Fruit fly (Drosophila melanogaster) whole organism, prepupa: Measurements from ENCODE around the gene CG31650.

Experiments
- CG10631 ChIP-seq: fragments of 200-800 bp; sonication (Bioruptor generic); optimal IDR thresholded peaks from 2 replicates; lab custom pipeline; 2016; ENCODE audit warnings: missing biosample characterization, missing genetic modification characterization
- CG10669 ChIP-seq: fragments of 200-800 bp; sonication (Bioruptor generic); optimal IDR thresholded peaks from 3 replicates; lab custom pipeline; 2018; ENCODE audit warnings: missing biosample characterization, mild to moderate bottlenecking, missing genetic modification characterization, moderate library complexity
- CG11294 ChIP-seq: fragments of 200-800 bp; sonication (Bioruptor generic); IDR thresholded peaks from 2 replicates; pipeline ENCODE4 v1.3.6; 2022; ENCODE audit warnings: missing biosample characterization, missing genetic modification characterization
- CG15336 ChIP-seq: fragments of 200-800 bp; sonication (Bioruptor generic); IDR thresholded peaks from 2 replicates; pipeline ENCODE4 v1.3.6; 2022; ENCODE audit warnings: missing biosample characterization, missing genetic modification characterization
- CG1621 ChIP-seq: fragments of 200-800 bp; sonication (Bioruptor generic); optimal IDR thresholded peaks from 3 replicates; lab custom pipeline; 2018; ENCODE audit warnings: missing biosample characterization, mild to moderate bottlenecking, missing genetic modification characterization
- CG16779 ChIP-seq: fragments of 200-800 bp; sonication (Bioruptor generic); optimal IDR thresholded peaks from 3 replicates; lab custom pipeline; 2017; ENCODE audit warnings: missing biosample characterization, mild to moderate bottlenecking, missing genetic modification characterization
- CG3032 ChIP-seq: fragments of 200-800 bp; optimal IDR thresholded peaks from 2 replicates; lab custom pipeline; 2019; ENCODE audit warnings: missing biosample characterization, mild to moderate bottlenecking, missing genetic modification characterization, moderate library complexity
- CG31627 ChIP-seq: fragments of 200-800 bp; sonication (Bioruptor generic); optimal IDR thresholded peaks from 3 replicates; lab custom pipeline; 2016; ENCODE audit warnings: missing biosample characterization, missing genetic modification characterization
- CG32006 ChIP-seq: fragments of 200-800 bp; sonication (Bioruptor generic); optimal IDR thresholded peaks from 3 replicates; lab custom pipeline; 2017; ENCODE audit warnings: missing biosample characterization, mild to moderate bottlenecking, missing genetic modification characterization
- CG3919 ChIP-seq: fragments of 200-800 bp; sonication (Bioruptor generic); optimal IDR thresholded peaks from 3 replicates; lab custom pipeline; 2016; ENCODE audit warnings: missing biosample characterization, missing genetic modification characterization
- CG6163 ChIP-seq: fragments of 200-800 bp; sonication (Bioruptor generic); IDR thresholded peaks from 3 replicates; pipeline ENCODE4 v1.3.6; 2022; ENCODE audit warnings: missing biosample characterization, missing genetic modification characterization
- CG6276 ChIP-seq: fragments of 200-800 bp; sonication (Bioruptor generic); optimal IDR thresholded peaks from 2 replicates; lab custom pipeline; 2017; ENCODE audit warnings: missing biosample characterization, mild to moderate bottlenecking, missing genetic modification characterization
- CG6808 ChIP-seq: fragments of 200-800 bp; sonication (Bioruptor generic); optimal IDR thresholded peaks from 3 replicates; lab custom pipeline; 2017; ENCODE audit warnings: missing biosample characterization, missing genetic modification characterization, mild to moderate bottlenecking, moderate library complexity, missing genetic modification reagents
- CG8319 ChIP-seq: fragments of 200-800 bp; sonication (Bioruptor generic); optimal IDR thresholded peaks from 3 replicates; lab custom pipeline; 2016; ENCODE audit warnings: missing biosample characterization, missing genetic modification characterization
- CG9139 ChIP-seq: fragments of 200-800 bp; sonication (Bioruptor generic); optimal IDR thresholded peaks from 3 replicates; lab custom pipeline; 2017; ENCODE audit warnings: missing biosample characterization, mild to moderate bottlenecking, missing genetic modification characterization
- Eip78C ChIP-seq: fragments of 200-800 bp; sonication (Bioruptor generic); peaks from one replicate; lab custom pipeline; 2016; ENCODE audit warnings: missing biosample characterization, missing genetic modification characterization
- Eip93F ChIP-seq: fragments of 200-800 bp; sonication (Bioruptor generic); optimal IDR thresholded peaks from 2 replicates; lab custom pipeline; 2016; ENCODE audit warnings: missing biosample characterization, mild to moderate bottlenecking, missing genetic modification characterization
- Ets21C ChIP-seq: fragments of 200-800 bp; sonication (Bioruptor generic); optimal IDR thresholded peaks from 3 replicates; lab custom pipeline; 2016; ENCODE audit warnings: missing biosample characterization, missing genetic modification characterization
- Ets96B ChIP-seq: fragments of 200-800 bp; optimal IDR thresholded peaks from 2 replicates; lab custom pipeline; 2019; ENCODE audit warnings: missing biosample characterization, mild to moderate bottlenecking, missing genetic modification characterization, moderate library complexity
- Gug ChIP-seq: fragments of 200-800 bp; sonication (Bioruptor generic); IDR thresholded peaks from 2 replicates; pipeline ENCODE4 v1.3.6; 2022; ENCODE audit warnings: missing biosample characterization, missing genetic modification characterization
- Hr38 ChIP-seq: sonication (Bioruptor generic); optimal IDR thresholded peaks from 2 replicates; lab custom pipeline; 2016; ENCODE audit warnings: missing biosample characterization, missing genetic modification characterization
- Hr4 ChIP-seq: fragments of 200-800 bp; sonication (Bioruptor generic); optimal IDR thresholded peaks from 3 replicates; lab custom pipeline; 2016; ENCODE audit warnings: missing biosample characterization, missing genetic modification characterization
- Lpt ChIP-seq: fragments of 200-800 bp; sonication (Bioruptor generic); optimal IDR thresholded peaks from 3 replicates; lab custom pipeline; 2016; ENCODE audit warnings: missing biosample characterization, missing genetic modification characterization
- OdsH ChIP-seq: fragments of 200-800 bp; sonication (Bioruptor generic); optimal IDR thresholded peaks from 3 replicates; lab custom pipeline; 2016; ENCODE audit warnings: missing biosample characterization, missing genetic modification characterization
- Sox102F ChIP-seq: fragments of 200-800 bp; sonication (Bioruptor generic); optimal IDR thresholded peaks from 2 replicates; lab custom pipeline; 2016; ENCODE audit warnings: missing biosample characterization, mild to moderate bottlenecking, missing genetic modification characterization
- Sox14 ChIP-seq: fragments of 200-800 bp; sonication (Bioruptor generic); optimal IDR thresholded peaks from 3 replicates; lab custom pipeline; 2016; ENCODE audit warnings: missing biosample characterization, missing genetic modification characterization
- achi ChIP-seq: fragments of 200-800 bp; sonication (Bioruptor generic); optimal IDR thresholded peaks from 3 replicates; lab custom pipeline; 2016; ENCODE audit warnings: missing biosample characterization, missing genetic modification characterization
- acj6 ChIP-seq: fragments of 200-800 bp; sonication (Bioruptor generic); optimal IDR thresholded peaks from 3 replicates; lab custom pipeline; 2016; ENCODE audit warnings: missing biosample characterization, missing genetic modification characterization
- cyc ChIP-seq: fragments of 200-800 bp; sonication (Bioruptor generic); optimal IDR thresholded peaks from 3 replicates; lab custom pipeline; 2016; ENCODE audit warnings: missing biosample characterization, missing genetic modification characterization
- dac ChIP-seq: fragments of 200-800 bp; sonication (Bioruptor generic); optimal IDR thresholded peaks from 2 replicates; lab custom pipeline; 2017; ENCODE audit warnings: missing biosample characterization, mild to moderate bottlenecking, missing genetic modification characterization
- dsx ChIP-seq: fragments of 200-800 bp; optimal IDR thresholded peaks from 3 replicates; lab custom pipeline; 2019; ENCODE audit warnings: missing biosample characterization, mild to moderate bottlenecking, missing genetic modification characterization, moderate library complexity; ENCODE audit not compliant: poor library complexity, severe bottlenecking
- eg ChIP-seq: fragments of 200-800 bp; sonication (Bioruptor generic); IDR thresholded peaks from 3 replicates; pipeline ENCODE4 v1.3.6; 2022; ENCODE audit warnings: missing biosample characterization, missing genetic modification characterization
- lz ChIP-seq: fragments of 200-800 bp; sonication (Bioruptor generic); optimal IDR thresholded peaks from 3 replicates; lab custom pipeline; 2016; ENCODE audit warnings: missing biosample characterization, missing genetic modification characterization
- net ChIP-seq: fragments of 200-800 bp; sonication (Bioruptor generic); optimal IDR thresholded peaks from 3 replicates; lab custom pipeline; 2016; ENCODE audit warnings: missing biosample characterization, missing genetic modification characterization
- pdm3 ChIP-seq: fragments of 200-800 bp; sonication (Bioruptor generic); optimal IDR thresholded peaks from 3 replicates; lab custom pipeline; 2016; ENCODE audit warnings: missing biosample characterization, missing genetic modification characterization
- salr ChIP-seq, 2 experiments: fragments of 200-800 bp; sonication (Bioruptor generic); optimal IDR thresholded peaks; 3 replicates each; lab custom pipeline; 2016 to 2018; ENCODE audit warnings: missing biosample characterization in 2 of 2, missing genetic modification characterization in 2 of 2, mild to moderate bottlenecking in 1 of 2
- spab ChIP-seq: fragments of 200-800 bp; sonication (Bioruptor generic); optimal IDR thresholded peaks from 2 replicates; lab custom pipeline; 2017; ENCODE audit warnings: missing biosample characterization, mild to moderate bottlenecking, missing genetic modification characterization, missing genetic modification reagents
- svp ChIP-seq: fragments of 200-800 bp; sonication (Bioruptor generic); peaks from one replicate; lab custom pipeline; 2016; ENCODE audit warnings: missing biosample characterization, missing genetic modification characterization
- topi ChIP-seq: fragments of 200-800 bp; sonication (Bioruptor generic); optimal IDR thresholded peaks from 3 replicates; lab custom pipeline; 2016; ENCODE audit warnings: missing biosample characterization, missing genetic modification characterization
- vri ChIP-seq: fragments of 200-800 bp; sonication (Bioruptor generic); optimal IDR thresholded peaks from 3 replicates; lab custom pipeline; 2016; ENCODE audit warnings: missing biosample characterization, mild to moderate bottlenecking, missing genetic modification characterization

The CG31650 gene

dm6 chr2L:5002711-5003402 is 41.7 kb downstream of the CG31650 start (continued):
- TF ChIP-seq CG31627 (GFP tag; lab: Kevin White, UChicago) (peak; percentile 12), topi (peak; percentile 2), CG6276 (peak; percentile 63), Sox14 (GFP tag; lab: Kevin White, UChicago) (peak; percentile 39), achi (GFP tag; lab: Kevin White, UChicago) (peak; percentile 37), spab (no peak), svp (peak; percentile 84), pdm3 (GFP tag; lab: Kevin White, UChicago) (peak; percentile 47)

dm6 chr2L:5002031-5002430 is 42.5 kb downstream of the CG31650 start:
- TF ChIP-seq topi (no peak), svp (peak; percentile 52), dac (no peak), CG10669 (GFP tag; lab: Kevin White, UChicago) (no peak), CG1621 (no peak), CG9139 (GFP tag; lab: Kevin White, UChicago) (no peak), Lpt (GFP tag; lab: Kevin White, UChicago) (no peak), CG8319 (GFP tag; lab: Kevin White, UChicago) (no peak), Ets21C (GFP tag; lab: Kevin White, UChicago) (no peak), Eip78C (GFP tag; lab: Kevin White, UChicago) (peak; percentile 21), Sox102F (GFP tag; lab: Kevin White, UChicago) (no peak), Eip93F (GFP tag; lab: Kevin White, UChicago) (no peak), acj6 (GFP tag; lab: Kevin White, UChicago) (no peak)

dm6 chr2L:5001582-5001929 is 43.0 kb downstream of the CG31650 start:
- TF ChIP-seq CG6276: no peak
- peak; percentile 90 for TF ChIP-seq vri (GFP tag; lab: Kevin White, UChicago)

- TF ChIP-seq CG11294 (peak; percentile 62), salr (GFP tag; optimal IDR thresholded peaks at IDR 0.05; lab: Kevin White, UChicago) (peak in 1 of 2 experiments; percentile 23), dsx (GFP tag; lab: Kevin White, UChicago) (peak; percentile 57), net (GFP tag; lab: Kevin White, UChicago) (no peak), Hr38 (GFP tag; lab: Kevin White, UChicago) (no peak), CG15336 (GFP tag; lab: Robert Waterston, UW) (peak; percentile 7; the same call in 1 of the 2 replicates), Gug (GFP tag; lab: Robert Waterston, UW) (peak; percentile 49; the same call in 1 of the 2 replicates), vri (GFP tag; lab: Kevin White, UChicago) (no peak), eg (GFP tag; lab: Robert Waterston, UW) (peak; percentile 73), svp (peak; percentile 2), OdsH (GFP tag; lab: Kevin White, UChicago) (peak; percentile 9), Hr4 (GFP tag; lab: Kevin White, UChicago) (peak; percentile 2), CG6163 (GFP tag; lab: Robert Waterston, UW) (peak; percentile 65)
- TF ChIP-seq, all 60 proteins: peak for 10
Observed at dm6 chr2L:5000919-5001581, 43.5 kb downstream of the CG31650 start.

- TF ChIP-seq Sox102F (GFP tag; lab: Kevin White, UChicago) (peak; percentile 86), cyc (GFP tag; lab: Kevin White, UChicago) (peak; percentile 75), CG6808 (GFP tag; lab: Kevin White, UChicago) (peak; percentile 91), Hr38 (GFP tag; lab: Kevin White, UChicago) (no peak), spab (peak; percentile 84), net (GFP tag; lab: Kevin White, UChicago) (peak; percentile 74), Lpt (GFP tag; lab: Kevin White, UChicago) (peak; percentile 46), topi (peak; percentile 88), CG10631 (GFP tag; lab: Kevin White, UChicago) (peak; percentile 78), Gug (GFP tag; lab: Robert Waterston, UW) (peak; percentile 75), Ets96B (tag; lab: Kevin White, UChicago) (peak; percentile 87), CG3919 (peak; percentile 84), CG32006 (GFP tag; lab: Kevin White, UChicago) (peak; percentile 70), CG3032 (tag; lab: Kevin White, UChicago) (peak; percentile 88), CG1621 (peak; percentile 64), pdm3 (GFP tag; lab: Kevin White, UChicago) (peak; percentile 88), dsx (GFP tag; lab: Kevin White, UChicago) (peak; percentile 83), CG16779 (peak; percentile 67), dac (peak; percentile 2), vri (GFP tag; lab: Kevin White, UChicago) (peak; percentile 88), lz (GFP tag; lab: Kevin White, UChicago) (peak; percentile 92)
Observed at dm6 chr2L:5000287-5000871, 44.1 kb downstream of the CG31650 start.
